Worm (Caenorhabditis elegans) whole organism, L1 larva: ENCODE measurements around the gene R160.10.

Experiments
- C34B4.2 ChIP-seq: sonication (generic microtip); optimal IDR thresholded peaks from 2 replicates; lab custom pipeline; 2017; ENCODE audit warnings: mild to moderate bottlenecking, missing genetic modification characterization, missing compliant biosample characterization
- aly-2 ChIP-seq: fragments of 150-350 bp; optimal IDR thresholded peaks from 2 replicates; lab custom pipeline; 2014; ENCODE audit warnings: missing biosample characterization, missing genetic modification characterization
- efl-3 ChIP-seq: fragments of 200-800 bp; sonication (Bioruptor generic); optimal IDR thresholded peaks from 2 replicates; lab custom pipeline; 2018; ENCODE audit warnings: mild to moderate bottlenecking, missing genetic modification characterization, missing compliant biosample characterization
- egl-27 ChIP-seq, 2 experiments: fragments of 150-350 bp in 1 of 2; sonication (generic microtip); optimal IDR thresholded peaks; 3 replicates each; lab custom pipeline; 2017 to 2018; ENCODE audit warnings: missing biosample characterization in 2 of 2, missing genetic modification characterization in 2 of 2, missing genetic modification reagents in 2 of 2
- fkh-10 ChIP-seq: sonication (generic microtip); optimal IDR thresholded peaks from 2 replicates; lab custom pipeline; 2017; ENCODE audit warnings: missing biosample characterization, missing genetic modification reagents, missing genetic modification characterization
- mab-9 ChIP-seq: fragments of 200-800 bp; sonication (Bioruptor generic); IDR thresholded peaks from 2 replicates; pipeline ENCODE4 v1.3.6; 2022; ENCODE audit warnings: missing genetic modification reagents, missing genetic modification characterization, missing compliant biosample characterization
- nhr-11 ChIP-seq: fragments of 150-350 bp; optimal IDR thresholded peaks from 2 replicates; lab custom pipeline; 2014; ENCODE audit warnings: missing biosample characterization, missing genetic modification characterization
- pqm-1 ChIP-seq: sonication (generic microtip); optimal IDR thresholded peaks from 3 replicates; lab custom pipeline; 2017; ENCODE audit warnings: missing biosample characterization, missing genetic modification characterization

ce11 chrX:4317095-4317494 lies 50.2 kb downstream of the R160.10 start:
- no peak for TF ChIP-seq pqm-1 (tag; lab: Kevin White, UChicago)
- no peak for TF ChIP-seq C34B4.2
- no peak for TF ChIP-seq nhr-11 (tag; lab: Kevin White, UChicago)
- TF ChIP-seq efl-3 = no peak
- no peak for TF ChIP-seq mab-9 (GFP tag; lab: Robert Waterston, UW)
- TF ChIP-seq aly-2 = no peak
- peak; percentile 75 for TF ChIP-seq fkh-10 (GFP tag; lab: Kevin White, UChicago)
- TF ChIP-seq egl-27 (tag; optimal IDR thresholded peaks at IDR 0.05; lab: Kevin White, UChicago) = no peak
